Worm (Caenorhabditis elegans): ENCODE results near the gene tmem-138.

DNA sequence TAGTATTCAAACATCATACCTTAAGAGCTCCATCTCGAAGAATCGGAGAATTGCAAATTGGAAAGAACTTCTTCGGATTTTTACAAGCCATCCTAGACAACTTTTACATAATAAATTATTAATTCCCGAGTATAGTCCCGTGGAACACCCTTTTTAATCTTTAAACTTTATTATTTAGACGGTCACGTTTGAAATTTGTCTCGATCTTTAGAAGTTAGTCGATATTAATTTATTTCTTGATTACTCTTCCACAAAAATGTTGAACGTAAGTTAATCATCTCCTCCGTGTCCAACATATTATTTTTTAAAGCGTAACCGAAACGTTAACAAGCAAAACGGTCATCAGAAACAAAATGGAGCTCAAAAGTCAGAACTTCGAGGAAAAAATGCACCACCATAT is 16.3 kb downstream of the tmem-138 start, which contains the start of the genes decr-1.3 and T05C12.1:
- TF ChIP-seq T22C8.4 (GFP tag; IDR thresholded peaks at IDR 0.05) (no peak), cog-1 (tag; optimal IDR thresholded peaks at IDR 0.05) (no peak), ztf-23 (GFP tag; IDR thresholded peaks at IDR 0.05) (no peak)
